Worm (Caenorhabditis elegans): ENCODE data around the gene C49C8.6.

The C49C8.6 gene

ce11 chrIV:8629609-8630052, 28.4 kb downstream of the C49C8.6 start:
- TF ChIP-seq mab-9 (GFP tag; IDR thresholded peaks at IDR 0.05) (no peak), sox-4 (tag; optimal IDR thresholded peaks at IDR 0.05) (no peak), lin-15B (tag; optimal IDR thresholded peaks at IDR 0.05) (no peak), C16A3.4 (tag; optimal IDR thresholded peaks at IDR 0.05) (peak; percentile 41), lin-13 (GFP tag; optimal IDR thresholded peaks at IDR 0.05) (no peak), ama-1 (optimal IDR thresholded peaks at IDR 0.05) (no peak), hlh-17 (GFP tag; optimal IDR thresholded peaks at IDR 0.05; ENCODE audit: borderline replicate concordance) (no peak), pax-3 (tag; optimal IDR thresholded peaks at IDR 0.05) (no peak), elt-2 (tag; optimal IDR thresholded peaks at IDR 0.05) (no peak), nhr-76 (tag; optimal IDR thresholded peaks at IDR 0.05) (no peak), dpl-1 (GFP tag; optimal IDR thresholded peaks at IDR 0.05) (peak in 1 of 3 experiments; percentile 4), nhr-28 (tag; optimal IDR thresholded peaks at IDR 0.05) (no peak), rnt-1 (tag; optimal IDR thresholded peaks at IDR 0.05) (peak; percentile 39), lin-39 (tag; optimal IDR thresholded peaks at IDR 0.05) (no peak), F16B12.6 (tag; optimal IDR thresholded peaks at IDR 0.05) (no peak), grh-1 (GFP tag; IDR thresholded peaks at IDR 0.05) (no peak), lsy-2 (tag; optimal IDR thresholded peaks at IDR 0.05) (peak; percentile 16 to 58), nhr-12 (tag; optimal IDR thresholded peaks at IDR 0.05) (no peak), nhr-20 (tag; optimal IDR thresholded peaks at IDR 0.05) (peak; percentile 61), unc-62 (GFP tag; optimal IDR thresholded peaks at IDR 0.05) (no peak), egl-13 (tag; optimal IDR thresholded peaks at IDR 0.05) (no peak), nhr-19 (GFP tag; conservative IDR thresholded peaks at IDR 0.05) (peak; percentile 53), zip-4 (GFP tag; optimal IDR thresholded peaks at IDR 0.05) (no peak), ceh-63 (GFP tag; optimal IDR thresholded peaks at IDR 0.05) (no peak), ces-1 (GFP tag; optimal IDR thresholded peaks at IDR 0.05) (no peak), tlp-1 (tag; optimal IDR thresholded peaks at IDR 0.05) (no peak), C34B4.2 (tag; optimal IDR thresholded peaks at IDR 0.05) (no peak), lin-35 (GFP tag; optimal IDR thresholded peaks at IDR 0.05) (peak in 1 of 2 experiments; percentile 7), sptf-1 (tag; optimal IDR thresholded peaks at IDR 0.05) (no peak), sup-37 (GFP tag; optimal IDR thresholded peaks at IDR 0.05) (no peak), mep-1 (tag; optimal IDR thresholded peaks at IDR 0.05) (peak; percentile 45), egl-27 (tag; optimal IDR thresholded peaks at IDR 0.05) (peak in 1 of 2 experiments; percentile 8), unc-86 (tag; optimal IDR thresholded peaks at IDR 0.05) (peak; percentile 77), ceh-8 (GFP tag; optimal IDR thresholded peaks at IDR 0.05) (no peak), efl-3 (GFP tag; optimal IDR thresholded peaks at IDR 0.05) (no peak), zag-1 (tag; optimal IDR thresholded peaks at IDR 0.05) (no peak), unc-98 (GFP tag; IDR thresholded peaks at IDR 0.05) (no peak), nhr-237 (tag; optimal IDR thresholded peaks at IDR 0.05) (no peak), nhr-85 (tag) (no peak), unc-130 (tag; optimal IDR thresholded peaks at IDR 0.05) (no peak), jun-1 (tag; optimal IDR thresholded peaks at IDR 0.05) (no peak), ceh-82 (tag; optimal IDR thresholded peaks at IDR 0.05) (peak; percentile 42 to 60 (median 51)), xbp-1 (tag; optimal IDR thresholded peaks at IDR 0.05) (peak; percentile 39), snu-23 (GFP tag; optimal IDR thresholded peaks at IDR 0.05) (peak; percentile 75), fkh-8 (tag; optimal IDR thresholded peaks at IDR 0.05) (peak; percentile 63), fos-1 (tag; optimal IDR thresholded peaks at IDR 0.05) (peak; percentile 38), ets-5 (GFP tag; IDR thresholded peaks at IDR 0.05) (no peak), Y116A8C.19 (tag; optimal IDR thresholded peaks at IDR 0.05; ENCODE audit: borderline replicate concordance) (no peak), vab-15 (tag; optimal IDR thresholded peaks at IDR 0.05) (no peak), ztf-4 (tag; optimal IDR thresholded peaks at IDR 0.05) (no peak), hpl-2 (GFP tag; optimal IDR thresholded peaks at IDR 0.05) (no peak), lir-3 (tag; optimal IDR thresholded peaks at IDR 0.05; ENCODE audit: poor library complexity) (no peak), lin-14 (GFP tag; optimal IDR thresholded peaks at IDR 0.05) (peak; percentile 91), irx-1 (tag; optimal IDR thresholded peaks at IDR 0.05) (peak; percentile 50)

Data from whole organism, L1 larva.